Fruit fly (Drosophila melanogaster) whole organism, prepupa: Measurements from ENCODE around the gene Npc1b.
A peak's percentile ranks its signal among the peaks of the same experiment; 100 is the strongest.

Source experiments
- Blimp-1 ChIP-seq: fragments of 200-800 bp; sonication (Bioruptor generic); optimal IDR thresholded peaks from 3 replicates; lab custom pipeline; 2017; ENCODE audit warnings: missing biosample characterization, missing genetic modification characterization, mild to moderate bottlenecking, moderate library complexity, missing genetic modification reagents
- CG10669 ChIP-seq: fragments of 200-800 bp; sonication (Bioruptor generic); optimal IDR thresholded peaks from 3 replicates; lab custom pipeline; 2018; ENCODE audit warnings: missing biosample characterization, mild to moderate bottlenecking, missing genetic modification characterization, moderate library complexity
- CG11902 ChIP-seq: fragments of 200-800 bp; sonication (Bioruptor generic); optimal IDR thresholded peaks from 3 replicates; lab custom pipeline; 2016; ENCODE audit warnings: missing biosample characterization, missing genetic modification characterization
- CG15336 ChIP-seq: fragments of 200-800 bp; sonication (Bioruptor generic); IDR thresholded peaks from 2 replicates; pipeline ENCODE4 v1.3.6; 2022; ENCODE audit warnings: missing biosample characterization, missing genetic modification characterization
- CG1621 ChIP-seq: fragments of 200-800 bp; sonication (Bioruptor generic); optimal IDR thresholded peaks from 3 replicates; lab custom pipeline; 2018; ENCODE audit warnings: missing biosample characterization, mild to moderate bottlenecking, missing genetic modification characterization
- CG16779 ChIP-seq: fragments of 200-800 bp; sonication (Bioruptor generic); optimal IDR thresholded peaks from 3 replicates; lab custom pipeline; 2017; ENCODE audit warnings: missing biosample characterization, mild to moderate bottlenecking, missing genetic modification characterization
- CG32006 ChIP-seq: fragments of 200-800 bp; sonication (Bioruptor generic); optimal IDR thresholded peaks from 3 replicates; lab custom pipeline; 2017; ENCODE audit warnings: missing biosample characterization, mild to moderate bottlenecking, missing genetic modification characterization
- CG34406 ChIP-seq: fragments of 200-800 bp; sonication (Bioruptor generic); optimal IDR thresholded peaks from 3 replicates; lab custom pipeline; 2016; ENCODE audit warnings: missing biosample characterization, missing genetic modification characterization
- CG4318 ChIP-seq: fragments of 200-800 bp; sonication (Bioruptor generic); optimal IDR thresholded peaks from 3 replicates; lab custom pipeline; 2017; ENCODE audit warnings: missing biosample characterization, mild to moderate bottlenecking, missing genetic modification characterization
- CG6163 ChIP-seq: fragments of 200-800 bp; sonication (Bioruptor generic); IDR thresholded peaks from 3 replicates; pipeline ENCODE4 v1.3.6; 2022; ENCODE audit warnings: missing biosample characterization, missing genetic modification characterization
- CG6276 ChIP-seq: fragments of 200-800 bp; sonication (Bioruptor generic); optimal IDR thresholded peaks from 2 replicates; lab custom pipeline; 2017; ENCODE audit warnings: missing biosample characterization, mild to moderate bottlenecking, missing genetic modification characterization
- CG6792 ChIP-seq: fragments of 200-800 bp; sonication (Bioruptor generic); optimal IDR thresholded peaks from 3 replicates; lab custom pipeline; 2016; ENCODE audit warnings: missing biosample characterization, missing genetic modification characterization
- CG6808 ChIP-seq: fragments of 200-800 bp; sonication (Bioruptor generic); optimal IDR thresholded peaks from 3 replicates; lab custom pipeline; 2017; ENCODE audit warnings: missing biosample characterization, missing genetic modification characterization, mild to moderate bottlenecking, moderate library complexity, missing genetic modification reagents
- CG7368 ChIP-seq: fragments of 200-800 bp; sonication (Bioruptor generic); optimal IDR thresholded peaks from 3 replicates; lab custom pipeline; 2016; ENCODE audit warnings: missing biosample characterization, missing genetic modification characterization
- Eip78C ChIP-seq: fragments of 200-800 bp; sonication (Bioruptor generic); peaks from one replicate; lab custom pipeline; 2016; ENCODE audit warnings: missing biosample characterization, missing genetic modification characterization
- Ets21C ChIP-seq: fragments of 200-800 bp; sonication (Bioruptor generic); optimal IDR thresholded peaks from 3 replicates; lab custom pipeline; 2016; ENCODE audit warnings: missing biosample characterization, missing genetic modification characterization
- Ets96B ChIP-seq: fragments of 200-800 bp; optimal IDR thresholded peaks from 2 replicates; lab custom pipeline; 2019; ENCODE audit warnings: missing biosample characterization, mild to moderate bottlenecking, missing genetic modification characterization, moderate library complexity
- Gug ChIP-seq: fragments of 200-800 bp; sonication (Bioruptor generic); IDR thresholded peaks from 2 replicates; pipeline ENCODE4 v1.3.6; 2022; ENCODE audit warnings: missing biosample characterization, missing genetic modification characterization
- achi ChIP-seq: fragments of 200-800 bp; sonication (Bioruptor generic); optimal IDR thresholded peaks from 3 replicates; lab custom pipeline; 2016; ENCODE audit warnings: missing biosample characterization, missing genetic modification characterization
- dsx ChIP-seq: fragments of 200-800 bp; optimal IDR thresholded peaks from 3 replicates; lab custom pipeline; 2019; ENCODE audit warnings: missing biosample characterization, mild to moderate bottlenecking, missing genetic modification characterization, moderate library complexity; ENCODE audit not compliant: poor library complexity, severe bottlenecking
- esn ChIP-seq: fragments of 200-800 bp; sonication (Bioruptor generic); optimal IDR thresholded peaks from 2 replicates; lab custom pipeline; 2016; ENCODE audit warnings: missing biosample characterization, mild to moderate bottlenecking, missing genetic modification characterization, moderate library complexity
- fd59A ChIP-seq: fragments of 200-800 bp; sonication (Bioruptor generic); optimal IDR thresholded peaks from 2 replicates; lab custom pipeline; 2017; ENCODE audit warnings: missing biosample characterization, mild to moderate bottlenecking, missing genetic modification characterization, missing genetic modification reagents
- fd85E ChIP-seq: fragments of 200-800 bp; sonication (Bioruptor generic); optimal IDR thresholded peaks from 3 replicates; lab custom pipeline; 2016; ENCODE audit warnings: missing biosample characterization, missing genetic modification characterization
- fkh ChIP-seq: fragments of 200-800 bp; sonication (Bioruptor generic); optimal IDR thresholded peaks from 3 replicates; lab custom pipeline; 2017; ENCODE audit warnings: missing biosample characterization, mild to moderate bottlenecking, missing genetic modification characterization, moderate library complexity
- pdm3 ChIP-seq: fragments of 200-800 bp; sonication (Bioruptor generic); optimal IDR thresholded peaks from 3 replicates; lab custom pipeline; 2016; ENCODE audit warnings: missing biosample characterization, missing genetic modification characterization
- spab ChIP-seq: fragments of 200-800 bp; sonication (Bioruptor generic); optimal IDR thresholded peaks from 2 replicates; lab custom pipeline; 2017; ENCODE audit warnings: missing biosample characterization, mild to moderate bottlenecking, missing genetic modification characterization, missing genetic modification reagents
- ss ChIP-seq, 2 experiments: fragments of 200-800 bp; sonication (Bioruptor generic); optimal IDR thresholded peaks; 2 replicates in 1 of 2; 3 replicates in 1 of 2; lab custom pipeline; 2017 to 2018; ENCODE audit warnings: mild to moderate bottlenecking in 2 of 2, missing biosample characterization in 2 of 2, missing genetic modification characterization in 2 of 2, moderate library complexity in 1 of 2
- svp ChIP-seq: fragments of 200-800 bp; sonication (Bioruptor generic); peaks from one replicate; lab custom pipeline; 2016; ENCODE audit warnings: missing biosample characterization, missing genetic modification characterization

Npc1b gene

DNA sequence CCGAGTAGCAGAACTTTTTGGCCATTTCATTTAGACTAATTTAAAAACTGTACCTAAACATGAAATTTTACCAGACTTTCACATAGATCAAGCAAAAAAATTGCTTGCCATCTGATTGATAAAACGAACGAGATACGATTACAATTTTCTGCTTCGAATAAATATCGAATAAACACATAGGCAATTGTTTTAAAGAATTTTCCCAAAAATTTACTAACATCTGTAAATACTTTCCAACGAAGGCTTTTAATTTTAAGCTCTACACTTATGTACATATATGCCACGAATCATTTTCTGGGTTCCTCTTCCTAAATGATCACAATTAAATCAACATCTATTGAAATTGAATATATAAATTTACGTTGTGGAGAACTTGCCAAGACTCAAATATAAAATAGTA lies 1.2 kb upstream of the Npc1b start, which contains the start of gene CG11227:
Gene CG11227, minus strand, starts transcription at position 101 of the 400 bp plus-strand sequence.
- no peak for TF ChIP-seq CG15336
- TF ChIP-seq esn (GFP tag; lab: Kevin White, UChicago): no peak
- TF ChIP-seq fd85E (GFP tag; lab: Kevin White, UChicago): no peak
- no peak for TF ChIP-seq CG6163 (GFP tag; lab: Robert Waterston, UW)
- TF ChIP-seq, all 60 proteins: peak for 0

DNA sequence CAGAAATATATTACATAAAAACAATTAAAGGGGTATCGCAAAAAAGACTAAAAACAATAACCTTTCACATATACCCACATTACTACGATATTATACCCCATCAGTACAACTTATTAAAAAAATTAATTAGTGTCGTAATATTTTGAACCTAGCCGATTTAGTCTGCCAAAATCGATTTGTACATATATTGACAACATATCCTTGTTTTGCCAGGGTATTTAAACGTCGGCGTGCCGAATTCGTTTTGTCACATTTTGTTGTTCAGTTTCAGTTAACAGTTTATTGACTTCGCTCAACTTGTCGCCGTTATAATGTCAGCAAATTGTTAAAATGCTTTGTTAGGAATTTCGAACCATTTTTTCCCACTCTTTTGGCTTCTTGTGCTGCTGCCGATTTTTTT lies 13.6 kb downstream of the Npc1b start:
- TF ChIP-seq Blimp-1 (no peak), dsx (GFP tag; lab: Kevin White, UChicago) (peak; percentile 24), CG6276 (GFP tag; lab: Kevin White, UChicago) (no peak), Eip78C (peak; percentile 53), svp (GFP tag; lab: Kevin White, UChicago) (peak; percentile 63)
- TF ChIP-seq, all 60 proteins: peak for 3

DNA sequence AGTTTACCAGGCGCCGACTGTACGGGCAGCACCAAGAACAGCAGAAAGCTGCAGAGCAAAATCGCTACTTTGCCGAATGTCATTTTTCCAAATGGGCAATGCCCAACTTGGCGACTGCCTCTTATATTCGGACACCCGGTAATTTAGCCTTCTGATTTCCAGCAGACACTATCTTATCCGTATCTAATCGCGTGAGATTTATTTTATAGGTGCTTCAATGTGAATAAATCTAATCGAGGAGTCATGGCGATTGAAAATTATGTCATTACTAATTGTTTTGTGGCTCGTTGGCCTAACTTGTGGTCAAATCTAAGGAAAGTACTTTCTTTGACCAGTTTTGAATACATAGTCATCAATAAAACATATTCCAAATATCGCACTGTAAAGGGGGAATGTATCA lies 28.7 kb downstream of the Npc1b start, which contains the start of gene Ser6:
Gene Ser6, minus strand, starts transcription at position 101 of the 400 bp plus-strand sequence.
- TF ChIP-seq CG4318 (GFP tag; lab: Kevin White, UChicago): no peak
- no peak for TF ChIP-seq Eip78C
- no peak for TF ChIP-seq fd59A (GFP tag; lab: Kevin White, UChicago)
- TF ChIP-seq CG6276 (GFP tag; lab: Kevin White, UChicago): no peak
- no peak for TF ChIP-seq CG6792
- no peak for TF ChIP-seq fkh (GFP tag; lab: Kevin White, UChicago)
- TF ChIP-seq CG6808 (GFP tag; lab: Kevin White, UChicago): no peak
- no peak for TF ChIP-seq CG16779
- TF ChIP-seq CG7368 (GFP tag; lab: Kevin White, UChicago): no peak
- no peak for TF ChIP-seq Gug (GFP tag; lab: Robert Waterston, UW)
- TF ChIP-seq CG1621 (tag; lab: Kevin White, UChicago): no peak
- TF ChIP-seq achi (GFP tag; lab: Kevin White, UChicago): no peak

DNA sequence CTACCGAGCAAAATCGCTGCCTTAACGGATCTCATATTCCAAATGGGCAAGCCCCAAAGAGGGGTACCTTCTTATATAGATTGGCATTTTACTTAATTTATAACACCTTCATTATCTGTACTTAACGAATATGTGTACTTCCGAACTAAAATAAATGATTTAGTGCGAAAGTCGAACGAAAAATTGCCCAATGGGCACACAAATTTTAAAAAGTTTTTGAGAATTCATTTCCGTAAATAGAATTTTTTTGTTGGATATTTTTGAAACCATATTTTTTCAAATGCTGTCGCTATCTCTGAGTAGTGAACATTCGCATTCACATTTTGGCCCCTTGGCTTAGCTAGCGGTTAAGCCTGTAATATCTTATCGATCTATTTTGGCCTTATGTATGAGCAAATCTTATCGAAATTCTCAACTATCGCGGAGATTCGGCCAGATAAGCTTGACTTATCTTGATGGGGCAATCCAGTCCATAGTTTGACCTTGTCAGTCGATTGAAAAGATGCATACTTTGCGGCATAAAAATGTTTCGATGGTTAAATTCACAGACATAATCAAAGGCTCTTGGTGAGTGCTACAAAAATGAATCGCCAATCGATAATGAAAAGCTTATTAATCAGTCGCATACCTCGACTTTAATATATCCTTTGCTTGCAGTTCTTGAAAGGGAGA lies 30.8 kb downstream of the Npc1b start, which contains the start of gene CG1304:
Gene CG1304, minus strand, starts transcription at position 51 of the 672 bp plus-strand sequence.
- TF ChIP-seq Eip78C (no peak), CG32006 (GFP tag; lab: Kevin White, UChicago) (no peak)
- TF ChIP-seq, all 60 proteins: peak for 0

DNA sequence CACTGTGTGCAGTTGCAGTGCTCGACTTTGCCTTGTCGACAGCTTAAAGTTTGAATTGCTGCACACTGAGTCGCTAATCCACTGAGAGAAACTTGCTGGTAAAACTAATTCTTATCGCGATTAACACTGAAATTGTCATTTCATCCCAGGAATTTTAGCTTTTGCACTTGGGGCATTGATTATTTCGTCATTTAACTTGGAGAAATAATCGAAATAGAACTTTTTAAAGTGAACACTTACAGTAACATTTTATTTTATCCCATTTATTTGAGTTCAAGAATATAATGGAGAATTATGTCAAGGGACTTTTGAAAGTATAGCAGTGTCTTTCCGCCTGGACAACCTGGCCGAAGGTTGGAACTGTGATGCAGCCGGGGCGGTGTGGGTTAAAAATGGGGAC lies 43.3 kb downstream of the Npc1b start, which contains the start of gene CG44426:
Gene CG44426, plus strand, starts transcription at position 301 of the 400 bp plus-strand sequence.
- TF ChIP-seq svp (GFP tag; lab: Kevin White, UChicago): peak; percentile 39
- no peak for TF ChIP-seq CG4318 (GFP tag; lab: Kevin White, UChicago)
- TF ChIP-seq CG16779: no peak

DNA sequence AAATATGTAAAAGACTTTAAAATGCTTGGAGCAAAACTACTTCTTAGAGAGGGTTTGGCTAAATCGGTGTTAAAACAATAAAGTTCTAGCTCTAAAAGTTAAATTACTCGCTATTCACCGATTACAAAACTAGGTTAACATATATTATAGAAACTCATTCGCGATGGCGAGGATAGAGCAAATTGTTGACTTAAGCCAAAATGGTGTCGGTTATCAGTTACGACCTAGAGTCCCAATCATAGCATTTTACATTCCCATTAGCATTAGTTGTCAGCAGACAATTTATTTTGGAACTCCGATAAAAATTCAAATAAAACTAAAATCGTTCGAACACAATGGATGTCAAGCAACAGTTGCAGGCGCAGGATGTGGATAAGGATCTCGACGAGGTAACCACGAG lies 49.7 kb downstream of the Npc1b start, which contains the start of gene CG11666:
Gene CG11666, plus strand, starts transcription at position 301 of the 400 bp plus-strand sequence.
- no peak for TF ChIP-seq Ets21C (GFP tag; lab: Kevin White, UChicago)
- no peak for TF ChIP-seq ss (GFP tag; optimal IDR thresholded peaks at IDR 0.05; lab: Kevin White, UChicago)
- no peak for TF ChIP-seq spab (GFP tag; lab: Kevin White, UChicago)
- no peak for TF ChIP-seq CG15336
- TF ChIP-seq CG10669 (GFP tag; lab: Kevin White, UChicago): no peak
- TF ChIP-seq dsx (GFP tag; lab: Kevin White, UChicago): no peak
- TF ChIP-seq Ets96B: no peak
- TF ChIP-seq pdm3 (GFP tag; lab: Kevin White, UChicago): no peak
- no peak for TF ChIP-seq CG34406 (GFP tag; lab: Kevin White, UChicago)
- no peak for TF ChIP-seq CG11902 (GFP tag; lab: Kevin White, UChicago)
- TF ChIP-seq, all 60 proteins: peak for 0
